Fruit fly (Drosophila melanogaster) whole organism, embryonic: ENCODE results near the gene CycE.

ENCODE experiments used
- Bgb ChIP-seq: fragments of 200-800 bp; sonication (Bioruptor generic); IDR thresholded peaks from 2 replicates; pipeline ENCODE4 v1.3.6; 2022; ENCODE audit warnings: missing biosample characterization, missing genetic modification characterization; ENCODE audit not compliant: partially characterized antibody
- CG12744 ChIP-seq: fragments of 200-800 bp; sonication (Bioruptor generic); optimal IDR thresholded peaks from 2 replicates; lab custom pipeline; 2016; ENCODE audit warnings: missing biosample characterization, missing genetic modification characterization
- CG18476 ChIP-seq: fragments of 200-800 bp; sonication (Bioruptor generic); optimal IDR thresholded peaks from 2 replicates; lab custom pipeline; 2016; ENCODE audit warnings: missing biosample characterization, mild to moderate bottlenecking, missing genetic modification characterization
- CG4707 ChIP-seq: fragments of 200-800 bp; sonication (Bioruptor generic); optimal IDR thresholded peaks from 2 replicates; lab custom pipeline; 2018; ENCODE audit warnings: missing biosample characterization, mild to moderate bottlenecking, missing genetic modification characterization, moderate library complexity
- Lpt ChIP-seq: fragments of >200 bp; optimal IDR thresholded peaks from 2 replicates; lab custom pipeline; 2018; ENCODE audit warnings: missing biosample characterization, missing genetic modification characterization
- usp ChIP-seq: fragments of >200 bp; optimal IDR thresholded peaks from 2 replicates; lab custom pipeline; 2017; ENCODE audit warnings: missing biosample characterization, missing genetic modification characterization

DNA sequence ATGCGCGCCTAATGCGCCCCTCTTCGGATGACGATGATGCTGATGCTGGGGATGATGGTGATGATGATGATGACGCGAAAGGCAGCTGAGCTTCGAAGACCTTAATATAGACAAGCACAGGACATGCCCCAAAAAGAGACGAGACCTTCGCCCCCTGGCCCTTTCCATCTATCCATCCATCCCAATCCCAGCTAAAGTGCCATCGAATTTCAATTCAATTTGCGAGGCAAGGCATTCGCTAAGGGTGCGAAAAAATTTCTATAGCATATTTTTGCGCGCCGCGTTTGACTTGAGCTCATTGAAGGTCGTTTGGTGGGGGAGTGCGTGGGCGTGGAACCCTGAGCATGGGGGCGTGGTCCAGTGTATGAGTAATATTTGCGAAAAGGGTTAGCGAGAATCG lies 48.4 kb upstream of the CycE start:
- TF ChIP-seq CG4707 (GFP tag; lab: Kevin White, UChicago) (no peak), CG18476 (GFP tag; lab: Kevin White, UChicago) (no peak), Bgb (GFP tag; lab: Robert Waterston, UW) (no peak), Lpt (GFP tag; lab: Kevin White, UChicago) (no peak), CG12744 (no peak), usp (GFP tag; lab: Kevin White, UChicago) (no peak)
